In the genomic region with DNA sequence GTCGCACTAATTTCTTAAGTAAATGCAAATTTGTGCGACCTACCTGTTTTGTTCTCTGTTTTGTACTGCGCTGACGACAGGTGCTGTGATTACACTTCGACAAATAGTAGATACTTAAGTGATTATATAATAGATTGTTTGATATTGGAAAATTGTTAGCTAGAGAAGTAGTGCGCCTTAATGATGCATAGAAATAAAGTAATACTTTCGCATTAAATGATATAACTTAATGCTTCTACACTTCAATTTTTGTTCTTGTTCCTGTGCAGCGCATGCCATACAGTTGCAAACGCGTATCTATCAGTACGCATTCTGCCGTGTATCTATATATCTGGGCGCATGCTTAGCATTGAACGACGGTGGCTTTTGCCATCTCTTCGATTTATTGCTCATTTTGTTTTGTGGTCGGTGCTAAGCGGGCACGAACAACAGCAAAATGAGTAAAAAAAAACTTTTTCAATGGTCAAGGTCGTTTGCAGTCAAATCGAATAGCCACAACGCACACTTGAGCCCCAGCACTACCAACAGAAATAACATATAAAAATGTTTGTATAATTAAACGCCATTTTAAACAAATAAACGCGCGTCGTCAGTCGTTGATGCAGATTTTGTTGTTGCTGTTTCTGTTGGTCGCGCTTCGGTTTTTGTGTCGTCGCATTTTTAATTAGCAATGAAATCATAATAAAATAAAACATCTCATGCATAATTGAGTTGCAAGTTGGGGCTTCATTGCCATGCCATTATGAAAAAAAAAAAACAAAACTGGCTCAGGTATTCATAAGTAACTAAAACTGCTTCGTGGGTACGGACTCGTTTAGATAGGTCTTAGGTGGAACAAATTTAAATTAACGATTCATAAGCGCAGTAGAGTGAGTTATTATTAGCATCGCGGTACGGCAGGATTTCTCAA, we compare ENCODE assay signal across 1 fruit fly cellular context.
TF ChIP-seq lines count a peak whose summit lies in the region.

No protein-coding gene starts in this region.

TF ChIP-seq in whole organism, embryonic, 481 proteins besides CTCF, POLR2A, EP300 and RAD21 (continued from another document and continues in another):
- TF ChIP-seq CG4404 (GFP tag; IDR thresholded peaks at IDR 0.05; lab: Robert Waterston, UW) (no peak), eyg (GFP tag; optimal IDR thresholded peaks at IDR 0.05; lab: Kevin White, UChicago) (no peak), CG15011 (GFP tag; optimal IDR thresholded peaks at IDR 0.05; lab: Kevin White, UChicago) (no peak), CG2199 (GFP tag; IDR thresholded peaks at IDR 0.05; lab: Robert Waterston, UW) (peak; percentile 46; the same call in 1 of the 3 replicates), hth (optimal IDR thresholded peaks at IDR 0.05; lab: Kevin White, UChicago) (no peak), kah (GFP tag; optimal IDR thresholded peaks at IDR 0.05; lab: Kevin White, UChicago) (no peak), zfh2 (GFP tag; optimal IDR thresholded peaks at IDR 0.05; lab: Kevin White, UChicago) (peak; percentile 4), Ets97D (GFP tag; optimal IDR thresholded peaks at IDR 0.05; lab: Kevin White, UChicago) (no peak), Rx (GFP tag; IDR thresholded peaks at IDR 0.05; lab: Robert Waterston, UW) (no peak), Camta (GFP tag; optimal IDR thresholded peaks at IDR 0.05; lab: Kevin White, UChicago) (no peak), CkIIα-i1 (GFP tag; IDR thresholded peaks at IDR 0.05; lab: Robert Waterston, UW) (no peak), Blimp-1 (GFP tag; optimal IDR thresholded peaks at IDR 0.05; lab: Kevin White, UChicago) (no peak), luna (GFP tag; optimal IDR thresholded peaks at IDR 0.05; lab: Kevin White, UChicago) (no peak), Atf-2 (GFP tag; optimal IDR thresholded peaks at IDR 0.05; lab: Kevin White, UChicago) (peak; percentile 6), CG10959 (GFP tag; IDR thresholded peaks at IDR 0.05; lab: Robert Waterston, UW) (no peak), Xbp1 (GFP tag; optimal IDR thresholded peaks at IDR 0.05; lab: Kevin White, UChicago) (peak; percentile 39), bbx (GFP tag; IDR thresholded peaks at IDR 0.05; lab: Robert Waterston, UW; ENCODE audit: partially characterized antibody) (no peak), her (GFP tag; optimal IDR thresholded peaks at IDR 0.05; lab: Kevin White, UChicago) (no peak), hbn (GFP tag; IDR thresholded peaks at IDR 0.05; lab: Robert Waterston, UW; ENCODE audit: partially characterized antibody) (no peak), CG16815 (GFP tag; optimal IDR thresholded peaks at IDR 0.05; lab: Kevin White, UChicago) (no peak), CG31441 (GFP tag; IDR thresholded peaks at IDR 0.05; lab: Robert Waterston, UW) (no peak), row (GFP tag; IDR thresholded peaks at IDR 0.05; lab: Robert Waterston, UW) (peak; percentile 56; the same call in 2 of the 3 replicates), hkb (optimal IDR thresholded peaks at IDR 0.05; lab: Kevin White, UChicago) (no peak), hkb (GFP tag; IDR thresholded peaks at IDR 0.05; lab: Robert Waterston, UW) (no peak), CG14050 (GFP tag; IDR thresholded peaks at IDR 0.05; lab: Robert Waterston, UW) (no peak; the same call in 2 of the 3 replicates), pnt (GFP tag; optimal IDR thresholded peaks at IDR 0.05; lab: Kevin White, UChicago) (no peak), Usf (GFP tag; optimal IDR thresholded peaks at IDR 0.05; lab: Kevin White, UChicago) (no peak), Oli (tag; optimal IDR thresholded peaks at IDR 0.05; lab: Kevin White, UChicago) (peak; percentile 52), CG2875 (GFP tag; optimal IDR thresholded peaks at IDR 0.05; lab: Kevin White, UChicago) (no peak), Atf3 (GFP tag; optimal IDR thresholded peaks at IDR 0.05; lab: Kevin White, UChicago) (no peak), scrt (GFP tag; optimal IDR thresholded peaks at IDR 0.05; lab: Kevin White, UChicago) (peak; percentile 32), MBD-R2 (GFP tag; IDR thresholded peaks at IDR 0.05; lab: Robert Waterston, UW) (peak; percentile 9; the same call in 1 of the 2 replicates), Eip74EF (GFP tag; optimal IDR thresholded peaks at IDR 0.05; lab: Kevin White, UChicago) (no peak), CG11560 (tag; IDR thresholded peaks at IDR 0.05; lab: Robert Waterston, UW) (no peak), schlank (tag; optimal IDR thresholded peaks at IDR 0.05; lab: Kevin White, UChicago) (peak; percentile 26), fru (optimal IDR thresholded peaks at IDR 0.05; lab: Kevin White, UChicago) (no peak), CG34376 (GFP tag; optimal IDR thresholded peaks at IDR 0.05; lab: Kevin White, UChicago) (no peak), gem (tag; optimal IDR thresholded peaks at IDR 0.05; lab: Kevin White, UChicago) (peak; percentile 57), Sry-β (GFP tag; optimal IDR thresholded peaks at IDR 0.05; lab: Kevin White, UChicago) (no peak), CG31365 (tag; optimal IDR thresholded peaks at IDR 0.05; lab: Kevin White, UChicago) (no peak), CG13296 (GFP tag; optimal IDR thresholded peaks at IDR 0.05; lab: Kevin White, UChicago) (peak; percentile 63), Sox102F (GFP tag; optimal IDR thresholded peaks at IDR 0.05; lab: Kevin White, UChicago) (no peak), Gsc (GFP tag; IDR thresholded peaks at IDR 0.05; lab: Robert Waterston, UW) (no peak), CG18599 (GFP tag; optimal IDR thresholded peaks at IDR 0.05; lab: Kevin White, UChicago) (peak; percentile 50), Myb (GFP tag; optimal IDR thresholded peaks at IDR 0.05; lab: Kevin White, UChicago) (peak; percentile 9), CG13424 (tag; optimal IDR thresholded peaks at IDR 0.05; lab: Kevin White, UChicago) (peak; percentile 41), Scr (GFP tag; IDR thresholded peaks at IDR 0.05; lab: Robert Waterston, UW; ENCODE audit: partially characterized antibody) (no peak), CG12769 (tag; optimal IDR thresholded peaks at IDR 0.05; lab: Kevin White, UChicago) (peak; percentile 79), cato (GFP tag; optimal IDR thresholded peaks at IDR 0.05; lab: Kevin White, UChicago; ENCODE audit: borderline replicate concordance) (no peak), zf30C (GFP tag; optimal IDR thresholded peaks at IDR 0.05; lab: Kevin White, UChicago) (no peak), inv (GFP tag; IDR thresholded peaks at IDR 0.05; lab: Robert Waterston, UW; ENCODE audit: partially characterized antibody) (no peak), CG11398 (GFP tag; optimal IDR thresholded peaks at IDR 0.05; lab: Kevin White, UChicago) (no peak), Elba2 (GFP tag; optimal IDR thresholded peaks at IDR 0.05; lab: Kevin White, UChicago) (no peak), emc (GFP tag; optimal IDR thresholded peaks at IDR 0.05; lab: Kevin White, UChicago) (no peak), CG10366 (GFP tag; IDR thresholded peaks at IDR 0.05; lab: Robert Waterston, UW) (no peak), CG4820 (GFP tag; optimal IDR thresholded peaks at IDR 0.05; lab: Kevin White, UChicago) (no peak), CG12071 (GFP tag; optimal IDR thresholded peaks at IDR 0.05; lab: Kevin White, UChicago) (no peak), CG7271 (tag; optimal IDR thresholded peaks at IDR 0.05; lab: Kevin White, UChicago) (no peak), CG12744 (GFP tag; optimal IDR thresholded peaks at IDR 0.05; lab: Kevin White, UChicago) (no peak), CG15269 (tag; optimal IDR thresholded peaks at IDR 0.05; lab: Kevin White, UChicago) (peak; percentile 66), CG3065 (GFP tag; optimal IDR thresholded peaks at IDR 0.05; lab: Kevin White, UChicago) (no peak), sens (GFP tag; lab: Kevin White, UChicago) (no peak), Tbp (GFP tag; optimal IDR thresholded peaks at IDR 0.05; lab: Kevin White, UChicago) (no peak), Antp (GFP tag; optimal IDR thresholded peaks at IDR 0.05; lab: Kevin White, UChicago) (no peak), C15 (GFP tag; IDR thresholded peaks at IDR 0.05; lab: Robert Waterston, UW) (no peak), D19A (tag; optimal IDR thresholded peaks at IDR 0.05; lab: Kevin White, UChicago) (no peak), CG30403 (GFP tag; optimal IDR thresholded peaks at IDR 0.05; lab: Kevin White, UChicago) (peak; percentile 36), fd96Cb (tag; optimal IDR thresholded peaks at IDR 0.05; lab: Kevin White, UChicago) (no peak), CG12299 (tag; optimal IDR thresholded peaks at IDR 0.05; lab: Kevin White, UChicago) (no peak), CG2129 (GFP tag; IDR thresholded peaks at IDR 0.05; lab: Robert Waterston, UW; ENCODE audit: partially characterized antibody) (no peak), zen (tag; optimal IDR thresholded peaks at IDR 0.05; lab: Kevin White, UChicago) (no peak), ro (GFP tag; IDR thresholded peaks at IDR 0.05; lab: Robert Waterston, UW) (no peak), slp2 (GFP tag; optimal IDR thresholded peaks at IDR 0.05; lab: Kevin White, UChicago) (no peak), HLHmδ (GFP tag; optimal IDR thresholded peaks at IDR 0.05; lab: Kevin White, UChicago) (no peak), CG14710 (tag; optimal IDR thresholded peaks at IDR 0.05; lab: Kevin White, UChicago) (no peak), CG8388 (GFP tag; optimal IDR thresholded peaks at IDR 0.05; lab: Kevin White, UChicago) (no peak), CG10462 (GFP tag; optimal IDR thresholded peaks at IDR 0.05; lab: Kevin White, UChicago) (no peak), CG3847 (GFP tag; IDR thresholded peaks at IDR 0.05; lab: Robert Waterston, UW) (no peak), CG11085 (GFP tag; IDR thresholded peaks at IDR 0.05; lab: Robert Waterston, UW) (no peak), CG7372 (GFP tag; IDR thresholded peaks at IDR 0.05; lab: Robert Waterston, UW) (no peak), Max (GFP tag; optimal IDR thresholded peaks at IDR 0.05; lab: Kevin White, UChicago) (no peak), CG11093 (GFP tag; IDR thresholded peaks at IDR 0.05; lab: Robert Waterston, UW) (no peak), CG9797 (GFP tag; optimal IDR thresholded peaks at IDR 0.05; lab: Kevin White, UChicago) (no peak), lbe (GFP tag; optimal IDR thresholded peaks at IDR 0.05; lab: Kevin White, UChicago) (no peak), ara (GFP tag; IDR thresholded peaks at IDR 0.05; lab: Robert Waterston, UW) (no peak), Dll (GFP tag; IDR thresholded peaks at IDR 0.05; lab: Robert Waterston, UW; ENCODE audit: partially characterized antibody) (no peak), CG9876 (GFP tag; optimal IDR thresholded peaks at IDR 0.05; lab: Kevin White, UChicago) (no peak), YL-1 (GFP tag; optimal IDR thresholded peaks at IDR 0.05; lab: Kevin White, UChicago) (no peak), lmd (GFP tag; IDR thresholded peaks at IDR 0.05; lab: Robert Waterston, UW) (peak; percentile 47; the same call in 1 of the 2 replicates), fd64A (GFP tag; optimal IDR thresholded peaks at IDR 0.05; lab: Kevin White, UChicago) (no peak), kay (GFP tag; optimal IDR thresholded peaks at IDR 0.05; lab: Kevin White, UChicago) (no peak), jigr1 (GFP tag; IDR thresholded peaks at IDR 0.05; lab: Robert Waterston, UW) (no peak), eve (GFP tag; optimal IDR thresholded peaks at IDR 0.05; lab: Kevin White, UChicago) (peak in 1 of 2 experiments; percentile 67), dan (GFP tag; IDR thresholded peaks at IDR 0.05; lab: Robert Waterston, UW) (no peak), esg (GFP tag; conservative IDR thresholded peaks at IDR 0.05; lab: Robert Waterston, UW) (peak; percentile 45; the same call in 1 of the 2 replicates), ac (GFP tag; optimal IDR thresholded peaks at IDR 0.05; lab: Kevin White, UChicago) (no peak), dm (GFP tag; optimal IDR thresholded peaks at IDR 0.05; lab: Kevin White, UChicago) (no peak), Nf-YB (GFP tag; optimal IDR thresholded peaks at IDR 0.05; lab: Kevin White, UChicago) (no peak), CG8765 (GFP tag; IDR thresholded peaks at IDR 0.05; lab: Robert Waterston, UW) (no peak), CG3726 (GFP tag; IDR thresholded peaks at IDR 0.05; lab: Robert Waterston, UW) (no peak), CG1024 (GFP tag; IDR thresholded peaks at IDR 0.05; lab: Robert Waterston, UW) (no peak), cas (GFP tag; IDR thresholded peaks at IDR 0.05; lab: Robert Waterston, UW) (no peak), MESR4 (GFP tag; optimal IDR thresholded peaks at IDR 0.05; lab: Kevin White, UChicago) (no peak), Bteb2 (GFP tag; optimal IDR thresholded peaks at IDR 0.05; lab: Kevin White, UChicago) (peak; percentile 21), Ravus (GFP tag; IDR thresholded peaks at IDR 0.05; lab: Robert Waterston, UW) (no peak; the same call in 1 of the 2 replicates), CG2116 (GFP tag; optimal IDR thresholded peaks at IDR 0.05; lab: Kevin White, UChicago) (no peak), ash1 (GFP tag; optimal IDR thresholded peaks at IDR 0.05; lab: Kevin White, UChicago) (no peak), Opbp (GFP tag; IDR thresholded peaks at IDR 0.05; lab: Robert Waterston, UW; ENCODE audit: partially characterized antibody) (no peak), NC2α (GFP tag; optimal IDR thresholded peaks at IDR 0.05; lab: Kevin White, UChicago) (no peak), CHES-1-like (GFP tag; optimal IDR thresholded peaks at IDR 0.05; lab: Kevin White, UChicago) (no peak), Nf-YC (tag; optimal IDR thresholded peaks at IDR 0.05; lab: Kevin White, UChicago) (peak; percentile 41), CG6272 (GFP tag; IDR thresholded peaks at IDR 0.05; lab: Robert Waterston, UW) (no peak), pan (optimal IDR thresholded peaks at IDR 0.05; lab: Kevin White, UChicago) (no peak), pan (GFP tag; optimal IDR thresholded peaks at IDR 0.05 in 1 of 2, IDR thresholded peaks at IDR 0.05 in 1 of 2) (no peak), prd (optimal IDR thresholded peaks at IDR 0.05; lab: Kevin White, UChicago) (no peak), prd (GFP tag; IDR thresholded peaks at IDR 0.05; lab: Robert Waterston, UW) (peak; percentile 38; the same call in 1 of the 3 replicates), CG34224 (GFP tag; IDR thresholded peaks at IDR 0.05; lab: Robert Waterston, UW; ENCODE audit: partially characterized antibody) (no peak), mld (GFP tag; IDR thresholded peaks at IDR 0.05; lab: Robert Waterston, UW; ENCODE audit: partially characterized antibody) (no peak), CG11247 (GFP tag; IDR thresholded peaks at IDR 0.05; lab: Robert Waterston, UW) (no peak), mam (GFP tag; optimal IDR thresholded peaks at IDR 0.05; lab: Kevin White, UChicago) (peak; percentile 35), unpg (GFP tag; optimal IDR thresholded peaks at IDR 0.05; lab: Kevin White, UChicago) (peak; percentile 51), tgo (GFP tag; IDR thresholded peaks at IDR 0.05; lab: Robert Waterston, UW) (no peak), stwl (tag; optimal IDR thresholded peaks at IDR 0.05; lab: Kevin White, UChicago) (no peak), E2f1 (GFP tag; IDR thresholded peaks at IDR 0.05; lab: Robert Waterston, UW) (0 out of 2 replicates have a peak, but pooled peaks have one; percentile 20)
